Fruit fly (Drosophila melanogaster): Measurements from ENCODE around the gene CG13857.

Gene CG13857

DNA sequence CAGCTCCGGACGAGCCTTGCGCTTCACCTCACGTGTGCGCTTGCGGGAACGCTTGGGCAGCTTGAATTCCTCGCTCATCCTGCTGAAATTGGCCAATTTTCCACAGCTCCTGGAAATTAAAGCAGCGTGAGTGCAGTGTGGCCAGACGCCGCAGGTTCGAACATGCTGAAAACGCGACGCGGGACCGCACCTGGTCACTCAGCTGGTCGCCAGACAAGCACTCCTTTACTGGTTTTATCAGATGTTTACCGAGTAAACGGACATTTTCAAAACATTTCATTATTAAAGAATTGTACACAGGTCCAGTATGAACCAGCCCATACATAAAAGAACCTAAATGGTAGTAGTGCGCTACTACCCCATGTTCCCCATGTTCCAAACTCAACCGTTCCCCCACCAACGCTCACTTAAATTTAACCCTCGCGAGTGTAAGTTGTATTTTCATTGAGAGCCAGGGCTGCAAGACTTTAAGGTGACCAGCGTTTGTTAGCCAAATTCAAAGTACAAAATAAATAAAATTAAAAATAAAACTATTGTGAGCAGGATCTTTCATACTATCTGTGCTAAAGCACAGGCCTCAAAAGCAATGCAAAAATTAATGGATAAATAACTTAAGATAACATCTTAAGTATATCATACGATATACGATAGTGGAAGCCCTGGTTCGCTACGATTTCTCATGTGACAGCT, 31.5 kb downstream of the CG13857 start, which contains the start of the genes JMJD6, CG7071 and Muted (continued):
- no peak for TF ChIP-seq fru (optimal IDR thresholded peaks at IDR 0.05)
- peak; percentile 55 for TF ChIP-seq Deaf1 (tag; optimal IDR thresholded peaks at IDR 0.05)
- TF ChIP-seq Hr51 (GFP tag; optimal IDR thresholded peaks at IDR 0.05), result peak; percentile 89 to 94
- peak; percentile 81 for TF ChIP-seq Mes4 (GFP tag; optimal IDR thresholded peaks at IDR 0.05)
- TF ChIP-seq CG11695 (GFP tag; IDR thresholded peaks at IDR 0.05), result peak; percentile 87
- TF ChIP-seq maf-S (GFP tag; optimal IDR thresholded peaks at IDR 0.05), result peak; percentile 83
- peak; percentile 90 for TF ChIP-seq CG15269 (tag; optimal IDR thresholded peaks at IDR 0.05)
- TF ChIP-seq CG18619 (GFP tag; optimal IDR thresholded peaks at IDR 0.05), result peak; percentile 83
- TF ChIP-seq CG7372 (GFP tag; IDR thresholded peaks at IDR 0.05), result peak; percentile 95
- TF ChIP-seq CG1603 (tag; optimal IDR thresholded peaks at IDR 0.05), result peak; percentile 82
- TF ChIP-seq cas (GFP tag; IDR thresholded peaks at IDR 0.05), result peak; percentile 87
- peak; percentile 89 for TF ChIP-seq CG6272 (GFP tag; IDR thresholded peaks at IDR 0.05)
- TF ChIP-seq E2f2 (GFP tag; IDR thresholded peaks at IDR 0.05), result peak; percentile 79
- TF ChIP-seq peb (GFP tag; IDR thresholded peaks at IDR 0.05), result no peak
- peak; percentile 93 for TF ChIP-seq CG12155 (GFP tag; optimal IDR thresholded peaks at IDR 0.05)
- peak; percentile 45 for TF ChIP-seq fd102C (GFP tag; optimal IDR thresholded peaks at IDR 0.05)
- peak; percentile 96 for TF ChIP-seq CG13424 (tag; optimal IDR thresholded peaks at IDR 0.05)
- no peak for TF ChIP-seq pan (optimal IDR thresholded peaks at IDR 0.05)
- TF ChIP-seq pan (GFP tag; optimal IDR thresholded peaks at IDR 0.05 in 1 of 2, IDR thresholded peaks at IDR 0.05 in 1 of 2), result peak in 1 of 2 experiments; percentile 94
- peak; percentile 94 for TF ChIP-seq CG4424 (GFP tag; optimal IDR thresholded peaks at IDR 0.05)
- peak; percentile 93 for TF ChIP-seq CG1602 (GFP tag; optimal IDR thresholded peaks at IDR 0.05)
- peak; percentile 77 for TF ChIP-seq vnd (GFP tag; IDR thresholded peaks at IDR 0.05; ENCODE audit: partially characterized antibody)
- peak; percentile 88 for TF ChIP-seq CG15601 (tag; optimal IDR thresholded peaks at IDR 0.05)
- peak; percentile 95 for TF ChIP-seq CG18599 (GFP tag; optimal IDR thresholded peaks at IDR 0.05)
- TF ChIP-seq CG6813 (GFP tag; optimal IDR thresholded peaks at IDR 0.05), result peak; percentile 32
- peak in 1 of 2 experiments; percentile 20 for TF ChIP-seq Trl (optimal IDR thresholded peaks at IDR 0.05)
- TF ChIP-seq Trl (GFP tag; optimal IDR thresholded peaks at IDR 0.05), result peak; percentile 90
- TF ChIP-seq ERR (GFP tag; optimal IDR thresholded peaks at IDR 0.05), result peak; percentile 76
- TF ChIP-seq ara (GFP tag; IDR thresholded peaks at IDR 0.05), result peak; percentile 86
- TF ChIP-seq CG32772 (GFP tag; IDR thresholded peaks at IDR 0.05), result peak; percentile 86
- TF ChIP-seq Dip2 (GFP tag; IDR thresholded peaks at IDR 0.05), result peak; percentile 40; the same call in 1 of the 2 replicates
- peak in 1 of 2 experiments; percentile 75 for TF ChIP-seq insv (GFP tag; optimal IDR thresholded peaks at IDR 0.05)
- peak; percentile 82 to 92 for TF ChIP-seq chif (GFP tag; optimal IDR thresholded peaks at IDR 0.05)
- peak; percentile 73 for TF ChIP-seq ATbp (GFP tag; optimal IDR thresholded peaks at IDR 0.05)
- peak; percentile 70 for TF ChIP-seq ab (GFP tag; optimal IDR thresholded peaks at IDR 0.05)
- TF ChIP-seq scrt (GFP tag; optimal IDR thresholded peaks at IDR 0.05), result peak; percentile 80
- peak; percentile 81 for TF ChIP-seq CG17612 (GFP tag; IDR thresholded peaks at IDR 0.05)
- TF ChIP-seq btn (GFP tag; optimal IDR thresholded peaks at IDR 0.05), result peak; percentile 15
- peak; percentile 76 for TF ChIP-seq ssp (GFP tag; IDR thresholded peaks at IDR 0.05)
- peak; percentile 80 for TF ChIP-seq nau (GFP tag; optimal IDR thresholded peaks at IDR 0.05)
- TF ChIP-seq CG4328 (GFP tag; optimal IDR thresholded peaks at IDR 0.05), result peak; percentile 93
- peak; percentile 87 for TF ChIP-seq H15 (GFP tag; IDR thresholded peaks at IDR 0.05)
- peak; percentile 41 for TF ChIP-seq Jarid2 (GFP tag; optimal IDR thresholded peaks at IDR 0.05)
- peak; percentile 58; the same call in 1 of the 3 replicates for TF ChIP-seq CG14860 (GFP tag; IDR thresholded peaks at IDR 0.05; ENCODE audit: partially characterized antibody)
- peak; percentile 74; the same call in 2 of the 3 replicates for TF ChIP-seq hb (GFP tag; IDR thresholded peaks at IDR 0.05; ENCODE audit: partially characterized antibody)
- TF ChIP-seq Nf-YB (GFP tag; optimal IDR thresholded peaks at IDR 0.05), result peak; percentile 77
- peak; percentile 93 for TF ChIP-seq Fer3 (tag; optimal IDR thresholded peaks at IDR 0.05)
- TF ChIP-seq CG13123 (GFP tag; optimal IDR thresholded peaks at IDR 0.05), result peak; percentile 89
- peak; percentile 85 for TF ChIP-seq Usf (GFP tag; optimal IDR thresholded peaks at IDR 0.05)
